Worm (Caenorhabditis elegans) whole organism, young adult: ENCODE measurements around the gene ubc-18.

Experiments
- B0336.3 ChIP-seq: fragments of 200-800 bp; sonication (Bioruptor generic); IDR thresholded peaks from 2 replicates; pipeline ENCODE4 v1.3.6; 2022; ENCODE audit warnings: missing genetic modification characterization, missing compliant biosample characterization
- Y53G8AR.9 ChIP-seq: fragments of 200-800 bp; sonication (Bioruptor generic); conservative IDR thresholded peaks from 2 replicates; pipeline ENCODE4 v1.3.6; 2022; ENCODE audit warnings: missing genetic modification reagents, missing genetic modification characterization, missing compliant biosample characterization
- Y67H2A.10 ChIP-seq: fragments of 200-800 bp; sonication (Bioruptor generic); conservative IDR thresholded peaks from 2 replicates; pipeline ENCODE4 v1.3.6; 2022; ENCODE audit warnings: missing genetic modification reagents, missing genetic modification characterization, missing compliant biosample characterization
- ama-1 ChIP-seq, 3 experiments: fragments of 150-350 bp in 1 of 3; sonication (generic microtip) in 2 of 3; optimal IDR thresholded peaks; 2 replicates each; lab custom pipeline; 2014 to 2018; ENCODE audit warnings: missing biosample characterization in 2 of 3, missing genetic modification characterization in 2 of 3, missing genetic modification reagents in 2 of 3
- bed-1 ChIP-seq: fragments of 200-800 bp; sonication (Bioruptor generic); IDR thresholded peaks from 2 replicates; pipeline ENCODE4 v1.3.6; 2022; ENCODE audit warnings: missing genetic modification reagents, missing genetic modification characterization, missing compliant biosample characterization
- ceh-79 ChIP-seq: sonication (generic microtip); optimal IDR thresholded peaks from 2 replicates; lab custom pipeline; 2017; ENCODE audit warnings: mild to moderate bottlenecking, missing genetic modification characterization, missing compliant biosample characterization
- chd-7 ChIP-seq: sonication (generic microtip); optimal IDR thresholded peaks from 2 replicates; lab custom pipeline; 2016; ENCODE audit warnings: mild to moderate bottlenecking, missing genetic modification characterization, moderate library complexity, missing compliant biosample characterization
- ets-4 ChIP-seq: fragments of 200-800 bp; sonication (Bioruptor generic); optimal IDR thresholded peaks from 2 replicates; lab custom pipeline; 2018; ENCODE audit warnings: mild to moderate bottlenecking, missing genetic modification characterization, missing compliant biosample characterization
- let-607 ChIP-seq, 2 experiments: fragments of 200-800 bp in 1 of 2; sonication (Bioruptor generic) in 1 of 2; sonication (generic microtip) in 1 of 2; optimal IDR thresholded peaks; 2 replicates each; lab custom pipeline; 2016 to 2018; ENCODE audit warnings: mild to moderate bottlenecking in 2 of 2, missing compliant biosample characterization in 2 of 2, missing genetic modification characterization in 2 of 2, moderate library complexity in 2 of 2, missing genotype in 1 of 2
- nhr-120 ChIP-seq: fragments of 200-800 bp; sonication (Bioruptor generic); IDR thresholded peaks from 2 replicates; pipeline ENCODE4 v1.3.6; 2022; ENCODE audit warnings: missing genetic modification characterization, missing compliant biosample characterization
- rec-8 ChIP-seq, 2 experiments: sonication (generic microtip); optimal IDR thresholded peaks; 2 replicates each; lab custom pipeline; 2016; ENCODE audit warnings: mild to moderate bottlenecking in 2 of 2, missing genetic modification characterization in 2 of 2, missing genetic modification reagents in 2 of 2, missing genotype in 2 of 2, missing biosample characterization in 1 of 2, missing compliant biosample characterization in 1 of 2, moderate library complexity in 1 of 2
- snpc-4 ChIP-seq, 5 experiments: fragments of 150-350 bp in 1 of 5; sonication (generic microtip) in 4 of 5; optimal IDR thresholded peaks; 2 replicates each; lab custom pipeline; 2014 to 2018; ENCODE audit warnings: missing genetic modification characterization in 5 of 5, missing biosample characterization in 3 of 5, antibody characterized with exemption in 2 of 5, mild to moderate bottlenecking in 2 of 5, missing compliant biosample characterization in 2 of 5, missing genotype in 2 of 5, moderate library complexity in 2 of 5, missing genetic modification reagents in 1 of 5
- ztf-18 ChIP-seq: sonication (generic microtip); optimal IDR thresholded peaks from 2 replicates; lab custom pipeline; 2016; ENCODE audit warnings: missing genotype, mild to moderate bottlenecking, missing genetic modification characterization, missing compliant biosample characterization

DNA sequence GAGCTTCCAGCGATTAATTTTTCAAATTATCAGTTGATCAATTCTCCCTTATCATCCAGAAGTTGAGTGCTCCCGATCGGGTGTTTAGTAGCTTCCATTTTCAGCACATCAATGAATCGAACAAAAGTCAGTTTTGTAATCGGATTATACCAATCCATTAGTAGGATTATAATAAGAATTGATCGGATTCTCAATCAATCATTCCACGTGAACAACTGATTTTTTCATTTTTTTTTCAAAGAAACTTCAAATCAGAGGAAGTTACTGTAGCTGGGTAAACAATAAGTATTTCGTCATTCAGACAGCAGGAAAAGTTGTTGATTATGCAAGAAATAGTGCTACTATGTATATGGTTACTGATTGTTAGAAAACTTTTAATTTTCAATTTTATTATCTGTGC lies 38.5 kb upstream of the ubc-18 start:
- no peak for TF ChIP-seq Y53G8AR.9
- TF ChIP-seq snpc-4 (GFP tag; optimal IDR thresholded peaks at IDR 0.05; lab: Kevin White, UChicago) = no peak
- no peak for TF ChIP-seq snpc-4 (tag; optimal IDR thresholded peaks at IDR 0.05; lab: Kevin White, UChicago)
- no peak for TF ChIP-seq ets-4 (GFP tag; lab: Kevin White, UChicago)
- TF ChIP-seq nhr-120 (GFP tag; lab: Robert Waterston, UW) = no peak
- TF ChIP-seq B0336.3 = no peak
- TF ChIP-seq Y67H2A.10 (GFP tag; lab: Robert Waterston, UW) = no peak
- TF ChIP-seq ceh-79 (tag; lab: Kevin White, UChicago) = no peak
- TF ChIP-seq bed-1 = no peak
- no peak for TF ChIP-seq ztf-18
- TF ChIP-seq let-607 (tag; optimal IDR thresholded peaks at IDR 0.05; lab: Kevin White, UChicago) = no peak
- no peak for TF ChIP-seq ama-1 (optimal IDR thresholded peaks at IDR 0.05; lab: Kevin White, UChicago)
- TF ChIP-seq ama-1 (GFP tag; optimal IDR thresholded peaks at IDR 0.05; lab: Kevin White, UChicago) = no peak
- TF ChIP-seq chd-7 = no peak
- TF ChIP-seq rec-8 (tag; optimal IDR thresholded peaks at IDR 0.05; lab: Kevin White, UChicago) = no peak
